1 fruit fly cellular context compared by ENCODE assay signal in the genomic region with DNA sequence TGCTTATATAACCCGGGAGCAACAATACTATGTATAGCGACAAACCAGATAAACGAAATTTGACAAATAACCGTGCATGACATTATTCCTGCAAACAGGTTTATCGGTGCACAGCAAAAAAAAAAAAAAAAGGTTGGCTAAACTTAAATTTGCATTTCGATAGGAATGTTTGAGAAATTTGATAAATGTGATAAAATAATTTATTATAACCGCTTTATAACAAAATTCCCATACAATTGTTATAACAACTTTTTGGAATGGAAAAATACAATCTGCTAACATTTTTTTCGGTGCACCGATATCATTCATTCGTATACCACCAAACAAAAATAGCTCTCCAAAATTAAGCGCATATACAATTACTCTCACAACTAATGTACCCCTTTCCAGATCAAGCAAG.
TF ChIP-seq lines count a peak whose summit lies in the region.

No protein-coding gene starts in this region.

TF ChIP-seq in whole organism, embryonic, 481 proteins besides CTCF, POLR2A, EP300 and RAD21 (continued from another document and continues in another):
- 0 out of 2 replicates have a peak, but pooled peaks have one; percentile 31 for TF ChIP-seq Taf1 (GFP tag; IDR thresholded peaks at IDR 0.05; lab: Robert Waterston, UW)
- peak; percentile 72 for TF ChIP-seq CG4730 (GFP tag; IDR thresholded peaks at IDR 0.05; lab: Robert Waterston, UW)
- TF ChIP-seq Hr51 (GFP tag; optimal IDR thresholded peaks at IDR 0.05; lab: Kevin White, UChicago) = no peak
- no peak for TF ChIP-seq grn (GFP tag; optimal IDR thresholded peaks at IDR 0.05; lab: Kevin White, UChicago)
- peak; percentile 51 for TF ChIP-seq Abd-B (GFP tag; optimal IDR thresholded peaks at IDR 0.05; lab: Kevin White, UChicago)
- peak; percentile 49 for TF ChIP-seq CG1233 (GFP tag; optimal IDR thresholded peaks at IDR 0.05; lab: Kevin White, UChicago)
- TF ChIP-seq CG15601 (tag; optimal IDR thresholded peaks at IDR 0.05; lab: Kevin White, UChicago) = no peak
- peak in 1 of 2 experiments; percentile 36 for TF ChIP-seq bsh (GFP tag; optimal IDR thresholded peaks at IDR 0.05; lab: Kevin White, UChicago)
- TF ChIP-seq danr (GFP tag; IDR thresholded peaks at IDR 0.05; lab: Robert Waterston, UW) = peak; percentile 31; the same call in 1 of the 2 replicates
- peak; percentile 45; the same call in 1 of the 2 replicates for TF ChIP-seq ranshi (GFP tag; IDR thresholded peaks at IDR 0.05; lab: Robert Waterston, UW)
- TF ChIP-seq CG5245 (GFP tag; optimal IDR thresholded peaks at IDR 0.05; lab: Kevin White, UChicago) = peak; percentile 32
- TF ChIP-seq slbo (GFP tag; IDR thresholded peaks at IDR 0.05; lab: Robert Waterston, UW) = peak; percentile 58
- no peak for TF ChIP-seq Mad (GFP tag; optimal IDR thresholded peaks at IDR 0.05; lab: Kevin White, UChicago)
- peak; percentile 20 for TF ChIP-seq CoRest (tag; optimal IDR thresholded peaks at IDR 0.05; lab: Kevin White, UChicago)
- peak; percentile 37 for TF ChIP-seq CG13424 (tag; optimal IDR thresholded peaks at IDR 0.05; lab: Kevin White, UChicago)
- TF ChIP-seq CG10654 (GFP tag; optimal IDR thresholded peaks at IDR 0.05; lab: Kevin White, UChicago) = peak; percentile 18
- TF ChIP-seq CG6689 (GFP tag; IDR thresholded peaks at IDR 0.05; lab: Robert Waterston, UW) = peak; percentile 65
- TF ChIP-seq eve (GFP tag; optimal IDR thresholded peaks at IDR 0.05; lab: Kevin White, UChicago) = no peak
- TF ChIP-seq CG7928 (GFP tag; optimal IDR thresholded peaks at IDR 0.05; lab: Kevin White, UChicago) = no peak
- TF ChIP-seq Rfx (GFP tag; IDR thresholded peaks at IDR 0.05; lab: Robert Waterston, UW) = peak; percentile 79
- peak; percentile 44 for TF ChIP-seq grau (tag; optimal IDR thresholded peaks at IDR 0.05; lab: Kevin White, UChicago)
- TF ChIP-seq H15 (GFP tag; IDR thresholded peaks at IDR 0.05; lab: Robert Waterston, UW) = peak; percentile 37; the same call in 2 of the 3 replicates
- TF ChIP-seq CG30403 (GFP tag; optimal IDR thresholded peaks at IDR 0.05; lab: Kevin White, UChicago) = no peak
- TF ChIP-seq BtbVII (GFP tag; optimal IDR thresholded peaks at IDR 0.05; lab: Kevin White, UChicago) = peak; percentile 31
- peak; percentile 31 for TF ChIP-seq bab2 (GFP tag; optimal IDR thresholded peaks at IDR 0.05; lab: Kevin White, UChicago)
- peak; percentile 26 for TF ChIP-seq ATbp (GFP tag; optimal IDR thresholded peaks at IDR 0.05; lab: Kevin White, UChicago)
- TF ChIP-seq Oli (tag; optimal IDR thresholded peaks at IDR 0.05; lab: Kevin White, UChicago) = peak; percentile 36
- peak; percentile 27 for TF ChIP-seq CG4424 (GFP tag; optimal IDR thresholded peaks at IDR 0.05; lab: Kevin White, UChicago)
- peak; percentile 18; the same call in 1 of the 2 replicates for TF ChIP-seq CG32767 (GFP tag; IDR thresholded peaks at IDR 0.05; lab: Robert Waterston, UW)
- TF ChIP-seq pita (GFP tag; optimal IDR thresholded peaks at IDR 0.05; lab: Kevin White, UChicago) = no peak
- TF ChIP-seq run (tag; optimal IDR thresholded peaks at IDR 0.05; lab: Kevin White, UChicago) = no peak
- no peak for TF ChIP-seq Ets97D (GFP tag; optimal IDR thresholded peaks at IDR 0.05; lab: Kevin White, UChicago)
- TF ChIP-seq ro (GFP tag; IDR thresholded peaks at IDR 0.05; lab: Robert Waterston, UW) = no peak
- peak; percentile 75 for TF ChIP-seq CG7839 (tag; optimal IDR thresholded peaks at IDR 0.05; lab: Kevin White, UChicago)
- no peak for TF ChIP-seq sug (tag; optimal IDR thresholded peaks at IDR 0.05; lab: Kevin White, UChicago)
- TF ChIP-seq HLH3B (GFP tag; IDR thresholded peaks at IDR 0.05; lab: Robert Waterston, UW) = peak; percentile 52; the same call in 1 of the 2 replicates
- TF ChIP-seq nmo (GFP tag; optimal IDR thresholded peaks at IDR 0.05; lab: Kevin White, UChicago) = peak; percentile 53
- TF ChIP-seq CG4820 (GFP tag; optimal IDR thresholded peaks at IDR 0.05; lab: Kevin White, UChicago) = peak; percentile 42
- TF ChIP-seq scrt (GFP tag; optimal IDR thresholded peaks at IDR 0.05; lab: Kevin White, UChicago) = peak; percentile 33
- peak; percentile 73 for TF ChIP-seq CG11695 (GFP tag; IDR thresholded peaks at IDR 0.05; lab: Robert Waterston, UW)
- TF ChIP-seq fd96Cb (tag; optimal IDR thresholded peaks at IDR 0.05; lab: Kevin White, UChicago) = peak; percentile 46
- peak; percentile 22; the same call in 1 of the 2 replicates for TF ChIP-seq E2f2 (GFP tag; IDR thresholded peaks at IDR 0.05; lab: Robert Waterston, UW)
- TF ChIP-seq E2f1 (GFP tag; IDR thresholded peaks at IDR 0.05; lab: Robert Waterston, UW) = peak; percentile 59; the same call in 1 of the 2 replicates
- peak; percentile 7 for TF ChIP-seq CG14710 (tag; optimal IDR thresholded peaks at IDR 0.05; lab: Kevin White, UChicago)
- peak; percentile 68 for TF ChIP-seq CG2712 (tag; optimal IDR thresholded peaks at IDR 0.05; lab: Kevin White, UChicago)
- TF ChIP-seq Sry-δ (GFP tag; optimal IDR thresholded peaks at IDR 0.05; lab: Kevin White, UChicago) = no peak
- TF ChIP-seq BEAF-32 (GFP tag; optimal IDR thresholded peaks at IDR 0.05; lab: Kevin White, UChicago) = no peak
- peak; percentile 44 for TF ChIP-seq CG10979 (tag; optimal IDR thresholded peaks at IDR 0.05; lab: Kevin White, UChicago)
- TF ChIP-seq hkb (optimal IDR thresholded peaks at IDR 0.05; lab: Kevin White, UChicago) = no peak
- TF ChIP-seq hkb (GFP tag; IDR thresholded peaks at IDR 0.05; lab: Robert Waterston, UW) = peak; percentile 72
- peak; percentile 71 for TF ChIP-seq gsb (GFP tag; IDR thresholded peaks at IDR 0.05; lab: Robert Waterston, UW)
- TF ChIP-seq CG6813 (GFP tag; optimal IDR thresholded peaks at IDR 0.05; lab: Kevin White, UChicago) = peak; percentile 20
- TF ChIP-seq prd (optimal IDR thresholded peaks at IDR 0.05; lab: Kevin White, UChicago) = no peak
- TF ChIP-seq prd (GFP tag; IDR thresholded peaks at IDR 0.05; lab: Robert Waterston, UW) = peak; percentile 79
- TF ChIP-seq GATAe (GFP tag; conservative IDR thresholded peaks at IDR 0.05; lab: Robert Waterston, UW) = peak; percentile 61
- TF ChIP-seq Fer2 (tag; optimal IDR thresholded peaks at IDR 0.05; lab: Kevin White, UChicago) = no peak
- peak; percentile 53; the same call in 2 of the 3 replicates for TF ChIP-seq croc (GFP tag; conservative IDR thresholded peaks at IDR 0.05; lab: Robert Waterston, UW)
- 0 out of 2 replicates have a peak, but pooled peaks have one; percentile 8 for TF ChIP-seq onecut (GFP tag; IDR thresholded peaks at IDR 0.05; lab: Robert Waterston, UW)
- no peak for TF ChIP-seq Six4 (GFP tag; optimal IDR thresholded peaks at IDR 0.05; lab: Kevin White, UChicago)
- TF ChIP-seq Nf-YC (tag; optimal IDR thresholded peaks at IDR 0.05; lab: Kevin White, UChicago) = peak; percentile 11
- 0 out of 3 replicates have a peak, but pooled peaks have one; percentile 5 for TF ChIP-seq C15 (GFP tag; IDR thresholded peaks at IDR 0.05; lab: Robert Waterston, UW)
- peak; percentile 50 for TF ChIP-seq esg (GFP tag; conservative IDR thresholded peaks at IDR 0.05; lab: Robert Waterston, UW)
- TF ChIP-seq zf30C (GFP tag; optimal IDR thresholded peaks at IDR 0.05; lab: Kevin White, UChicago) = peak; percentile 38
- no peak for TF ChIP-seq mirr (GFP tag; optimal IDR thresholded peaks at IDR 0.05; lab: Kevin White, UChicago)
- TF ChIP-seq caup (GFP tag; optimal IDR thresholded peaks at IDR 0.05; lab: Kevin White, UChicago; ENCODE audit: severe bottlenecking) = peak; percentile 55
- TF ChIP-seq CG18262 (tag; optimal IDR thresholded peaks at IDR 0.05; lab: Kevin White, UChicago) = peak; percentile 66
- peak; percentile 55; the same call in 1 of the 2 replicates for TF ChIP-seq CG11247 (GFP tag; IDR thresholded peaks at IDR 0.05; lab: Robert Waterston, UW)
- no peak for TF ChIP-seq hbn (GFP tag; IDR thresholded peaks at IDR 0.05; lab: Robert Waterston, UW; ENCODE audit: partially characterized antibody)
- TF ChIP-seq CG3281 (GFP tag; optimal IDR thresholded peaks at IDR 0.05; lab: Kevin White, UChicago) = peak; percentile 35
- no peak for TF ChIP-seq knrl (GFP tag; IDR thresholded peaks at IDR 0.05; lab: Robert Waterston, UW; ENCODE audit: partially characterized antibody)
- TF ChIP-seq lmd (GFP tag; IDR thresholded peaks at IDR 0.05; lab: Robert Waterston, UW) = peak; percentile 77
- no peak for TF ChIP-seq salm (tag; optimal IDR thresholded peaks at IDR 0.05; lab: Kevin White, UChicago)
- no peak for TF ChIP-seq pho (GFP tag; optimal IDR thresholded peaks at IDR 0.05; lab: Kevin White, UChicago)
- peak; percentile 32 for TF ChIP-seq CG17385 (GFP tag; optimal IDR thresholded peaks at IDR 0.05; lab: Kevin White, UChicago)
- TF ChIP-seq CG11085 (GFP tag; IDR thresholded peaks at IDR 0.05; lab: Robert Waterston, UW) = peak; percentile 25; the same call in 1 of the 2 replicates
- TF ChIP-seq CG10543 (GFP tag; optimal IDR thresholded peaks at IDR 0.05; lab: Kevin White, UChicago) = peak; percentile 14
- TF ChIP-seq CG13296 (GFP tag; optimal IDR thresholded peaks at IDR 0.05; lab: Kevin White, UChicago) = peak; percentile 39
- TF ChIP-seq PHDP (tag; optimal IDR thresholded peaks at IDR 0.05; lab: Kevin White, UChicago) = peak; percentile 53
- no peak for TF ChIP-seq gem (tag; optimal IDR thresholded peaks at IDR 0.05; lab: Kevin White, UChicago)
- TF ChIP-seq Hr3 (GFP tag; optimal IDR thresholded peaks at IDR 0.05; lab: Kevin White, UChicago) = peak; percentile 31
- peak; percentile 58; the same call in 1 of the 3 replicates for TF ChIP-seq Dbx (GFP tag; IDR thresholded peaks at IDR 0.05; lab: Robert Waterston, UW)
- no peak for TF ChIP-seq CG10321 (GFP tag; IDR thresholded peaks at IDR 0.05; lab: Robert Waterston, UW)
- peak; percentile 72 for TF ChIP-seq CG11504 (tag; optimal IDR thresholded peaks at IDR 0.05; lab: Kevin White, UChicago)
- TF ChIP-seq Antp (GFP tag; optimal IDR thresholded peaks at IDR 0.05; lab: Kevin White, UChicago) = no peak
- TF ChIP-seq CG13894 (tag; optimal IDR thresholded peaks at IDR 0.05; lab: Kevin White, UChicago) = peak; percentile 12
- peak; percentile 21 for TF ChIP-seq mam (GFP tag; optimal IDR thresholded peaks at IDR 0.05; lab: Kevin White, UChicago)
- peak; percentile 67; the same call in 2 of the 3 replicates for TF ChIP-seq CG34422 (GFP tag; IDR thresholded peaks at IDR 0.05; lab: Robert Waterston, UW)
- peak; percentile 62 for TF ChIP-seq CG7372 (GFP tag; IDR thresholded peaks at IDR 0.05; lab: Robert Waterston, UW)
- peak; percentile 16 for TF ChIP-seq Ets65A (GFP tag; lab: Kevin White, UChicago)
- peak; percentile 74 for TF ChIP-seq CG32532 (GFP tag; IDR thresholded peaks at IDR 0.05; lab: Robert Waterston, UW)
- TF ChIP-seq abd-A (tag; optimal IDR thresholded peaks at IDR 0.05; lab: Kevin White, UChicago) = no peak
- TF ChIP-seq Gug (GFP tag; IDR thresholded peaks at IDR 0.05; lab: Robert Waterston, UW) = peak; percentile 54; the same call in 3 of the 4 replicates
- TF ChIP-seq CG18599 (GFP tag; optimal IDR thresholded peaks at IDR 0.05; lab: Kevin White, UChicago) = peak; percentile 72
- peak; percentile 52 for TF ChIP-seq cwo (GFP tag; optimal IDR thresholded peaks at IDR 0.05; lab: Kevin White, UChicago)
- TF ChIP-seq CG11456 (GFP tag; IDR thresholded peaks at IDR 0.05; lab: Robert Waterston, UW) = peak; percentile 69
- TF ChIP-seq sens (GFP tag; lab: Kevin White, UChicago) = peak; percentile 87
- TF ChIP-seq CG8924 (tag; optimal IDR thresholded peaks at IDR 0.05; lab: Kevin White, UChicago) = peak; percentile 41
- TF ChIP-seq CG12236 (GFP tag; optimal IDR thresholded peaks at IDR 0.05; lab: Kevin White, UChicago) = no peak
- TF ChIP-seq CG4404 (GFP tag; IDR thresholded peaks at IDR 0.05; lab: Robert Waterston, UW) = peak; percentile 45; the same call in 1 of the 2 replicates
- no peak for TF ChIP-seq Scr (GFP tag; IDR thresholded peaks at IDR 0.05; lab: Robert Waterston, UW; ENCODE audit: partially characterized antibody)
- TF ChIP-seq CG17829 (tag; optimal IDR thresholded peaks at IDR 0.05; lab: Kevin White, UChicago) = peak; percentile 55
- peak; percentile 10; the same call in 1 of the 2 replicates for TF ChIP-seq CG11696 (GFP tag; IDR thresholded peaks at IDR 0.05; lab: Robert Waterston, UW)
- TF ChIP-seq Fer3 (tag; optimal IDR thresholded peaks at IDR 0.05; lab: Kevin White, UChicago) = peak; percentile 69
- no peak for TF ChIP-seq Tbp (GFP tag; optimal IDR thresholded peaks at IDR 0.05; lab: Kevin White, UChicago)
- TF ChIP-seq Atf3 (GFP tag; optimal IDR thresholded peaks at IDR 0.05; lab: Kevin White, UChicago) = no peak
- no peak for TF ChIP-seq Sox102F (GFP tag; optimal IDR thresholded peaks at IDR 0.05; lab: Kevin White, UChicago)
- TF ChIP-seq CG10267 (tag; optimal IDR thresholded peaks at IDR 0.05; lab: Kevin White, UChicago) = peak; percentile 23
- peak; percentile 21 for TF ChIP-seq CG18476 (GFP tag; optimal IDR thresholded peaks at IDR 0.05; lab: Kevin White, UChicago)
- TF ChIP-seq Ptx1 (GFP tag; IDR thresholded peaks at IDR 0.05; lab: Robert Waterston, UW) = peak; percentile 84
- peak; percentile 52; the same call in 1 of the 2 replicates for TF ChIP-seq klu (GFP tag; IDR thresholded peaks at IDR 0.05; lab: Robert Waterston, UW)
- peak; percentile 77 for TF ChIP-seq tgo (GFP tag; IDR thresholded peaks at IDR 0.05; lab: Robert Waterston, UW)
- peak; percentile 15 for TF ChIP-seq Deaf1 (tag; optimal IDR thresholded peaks at IDR 0.05; lab: Kevin White, UChicago)
- peak; percentile 73 for TF ChIP-seq CG2678 (tag; optimal IDR thresholded peaks at IDR 0.05; lab: Kevin White, UChicago)
- peak; percentile 71 for TF ChIP-seq CG17359 (tag; optimal IDR thresholded peaks at IDR 0.05; lab: Kevin White, UChicago)
- peak; percentile 72 for TF ChIP-seq dmrt99B (tag; optimal IDR thresholded peaks at IDR 0.05; lab: Kevin White, UChicago)
- peak; percentile 66 for TF ChIP-seq Ada2b (GFP tag; IDR thresholded peaks at IDR 0.05; lab: Robert Waterston, UW)
- peak; percentile 42 for TF ChIP-seq sisA (GFP tag; IDR thresholded peaks at IDR 0.05; lab: Robert Waterston, UW)
- TF ChIP-seq dysf (GFP tag; IDR thresholded peaks at IDR 0.05; lab: Robert Waterston, UW) = peak; percentile 76
- peak; percentile 21 for TF ChIP-seq ems (GFP tag; optimal IDR thresholded peaks at IDR 0.05; lab: Kevin White, UChicago)
- no peak for TF ChIP-seq sc (optimal IDR thresholded peaks at IDR 0.05; lab: Kevin White, UChicago)
- TF ChIP-seq sc (GFP tag; optimal IDR thresholded peaks at IDR 0.05; lab: Kevin White, UChicago) = no peak
- TF ChIP-seq al (GFP tag; IDR thresholded peaks at IDR 0.05; lab: Robert Waterston, UW) = peak; percentile 58; the same call in 1 of the 2 replicates
- TF ChIP-seq HHEX (GFP tag; optimal IDR thresholded peaks at IDR 0.05; lab: Kevin White, UChicago) = peak; percentile 49
- TF ChIP-seq ase (GFP tag; IDR thresholded peaks at IDR 0.05; lab: Robert Waterston, UW) = peak; percentile 64; the same call in 2 of the 3 replicates
- TF ChIP-seq toy (GFP tag; IDR thresholded peaks at IDR 0.05; lab: Robert Waterston, UW) = 0 out of 2 replicates have a peak, but pooled peaks have one; percentile 7
